Comparison of ENCODE assay signal across 1 fruit fly cellular context in genomic region chr3L:771361-771760, dm6.
TF ChIP-seq lines count a peak whose summit lies in the region.

No protein-coding gene starts in this region.

TF ChIP-seq in whole organism, embryonic, 481 proteins besides CTCF, POLR2A, EP300 and RAD21 (continued from another document):
- TF ChIP-seq lbe (GFP tag; optimal IDR thresholded peaks at IDR 0.05; lab: Kevin White, UChicago) (peak; percentile 67), CG10959 (GFP tag; IDR thresholded peaks at IDR 0.05; lab: Robert Waterston, UW) (peak; percentile 58), tx (GFP tag; optimal IDR thresholded peaks at IDR 0.05; lab: Kevin White, UChicago) (peak; percentile 28), CG17361 (GFP tag; IDR thresholded peaks at IDR 0.05; lab: Robert Waterston, UW) (peak; percentile 75), CG3995 (GFP tag; optimal IDR thresholded peaks at IDR 0.05; lab: Kevin White, UChicago) (no peak), CG3847 (GFP tag; IDR thresholded peaks at IDR 0.05; lab: Robert Waterston, UW) (peak; percentile 31; the same call in 1 of the 2 replicates)
